Fruit fly (Drosophila melanogaster) whole organism: ENCODE data around the gene arx.

ENCODE experiments used
- CG8478 ChIP-seq: fragments of >200 bp; optimal IDR thresholded peaks from 2 replicates; lab custom pipeline; 2018; ENCODE audit warnings: inconsistent platforms
- Dll ChIP-seq: fragments of >200 bp; optimal IDR thresholded peaks from 2 replicates; lab custom pipeline; 2017
- EcR ChIP-seq, 2 experiments: fragments of >200 bp; optimal IDR thresholded peaks; 2 replicates each; lab custom pipeline; 2017; ENCODE audit warnings: missing biosample characterization in 2 of 2, missing genetic modification characterization in 2 of 2, missing genetic modification reagents in 2 of 2
- pan ChIP-seq: fragments of >200 bp; optimal IDR thresholded peaks from 2 replicates; lab custom pipeline; 2017
- usp ChIP-seq: fragments of >200 bp; optimal IDR thresholded peaks from 2 replicates; lab custom pipeline; 2017; ENCODE audit warnings: missing biosample characterization, missing genetic modification characterization, mixed read lengths

DNA sequence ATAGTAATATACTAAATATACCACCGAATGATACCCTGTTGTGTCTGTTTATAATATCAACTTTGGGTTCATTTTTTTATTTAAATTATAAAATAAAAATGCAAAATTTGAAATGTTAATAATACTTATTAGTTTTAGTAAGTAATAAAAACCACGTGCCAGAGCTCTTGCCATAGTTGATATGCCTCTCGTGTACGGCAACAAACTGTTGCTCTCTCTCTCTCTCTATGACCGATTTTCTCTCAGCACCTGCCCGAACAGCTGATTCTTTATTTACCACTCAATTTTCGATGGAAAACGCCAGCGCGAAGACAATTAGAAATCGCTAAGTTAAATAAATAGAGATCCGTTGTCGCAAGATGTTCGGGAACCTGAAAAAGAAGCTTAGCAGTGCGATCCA, 33.8 kb downstream of the arx start, which contains the start of gene Dysb:
- no peak for TF ChIP-seq CG8478
- no peak for TF ChIP-seq Dll (lab: Kevin White, UChicago)
- no peak for TF ChIP-seq pan (lab: Kevin White, UChicago)
- no peak for TF ChIP-seq EcR (GFP tag; optimal IDR thresholded peaks at IDR 0.05; lab: Kevin White, UChicago)
- no peak for TF ChIP-seq usp (GFP tag; lab: Kevin White, UChicago)
